Worm (Caenorhabditis elegans) whole organism, young adult: ENCODE results near the gene cyp-44A1.

Experiments
- C17E4.6 ChIP-seq: fragments of 200-800 bp; sonication (Bioruptor generic); IDR thresholded peaks from 2 replicates; pipeline ENCODE4 v1.3.6; 2022; ENCODE audit warnings: missing genetic modification reagents, missing genetic modification characterization, missing compliant biosample characterization
- D2030.7 ChIP-seq: fragments of 200-800 bp; sonication (Bioruptor generic); IDR thresholded peaks from 2 replicates; pipeline ENCODE4 v1.3.6; 2022; ENCODE audit warnings: missing genetic modification reagents, missing genetic modification characterization, missing compliant biosample characterization
- F23B12.7 ChIP-seq: sonication (generic microtip); optimal IDR thresholded peaks from 2 replicates; lab custom pipeline; 2017; ENCODE audit warnings: missing genetic modification characterization, mild to moderate bottlenecking, missing compliant biosample characterization, antibody characterized with exemption, moderate library complexity; ENCODE audit not compliant: insufficient read depth
- F33H1.4 ChIP-seq: fragments of 200-800 bp; sonication (Bioruptor generic); IDR thresholded peaks from 2 replicates; pipeline ENCODE4 v1.3.6; 2022; ENCODE audit warnings: missing genetic modification reagents, missing genetic modification characterization, missing compliant biosample characterization
- F37B4.10 ChIP-seq: fragments of 200-800 bp; sonication (Bioruptor generic); IDR thresholded peaks from 2 replicates; pipeline ENCODE4 v1.3.6; 2022; ENCODE audit warnings: missing genetic modification characterization, missing compliant biosample characterization
- F39B2.1 ChIP-seq: fragments of 200-800 bp; sonication (Bioruptor generic); IDR thresholded peaks from 2 replicates; pipeline ENCODE4 v1.3.6; 2022; ENCODE audit warnings: missing genetic modification reagents, missing genetic modification characterization, missing compliant biosample characterization
- T26A5.8 ChIP-seq: sonication (generic microtip); optimal IDR thresholded peaks from 2 replicates; lab custom pipeline; 2016; ENCODE audit warnings: missing genetic modification characterization, missing compliant biosample characterization
- Y56A3A.18 ChIP-seq: fragments of 200-800 bp; sonication (Bioruptor generic); IDR thresholded peaks from 2 replicates; pipeline ENCODE4 v1.3.6; 2022; ENCODE audit warnings: missing genetic modification reagents, missing genetic modification characterization, missing compliant biosample characterization
- Y79H2A.3 ChIP-seq: fragments of 200-800 bp; sonication (Bioruptor generic); conservative IDR thresholded peaks from 2 replicates; pipeline ENCODE4 v1.3.6; 2022; ENCODE audit warnings: missing genetic modification reagents, missing genetic modification characterization, missing compliant biosample characterization
- ZK185.1 ChIP-seq: sonication (generic microtip); optimal IDR thresholded peaks from 2 replicates; lab custom pipeline; 2016; ENCODE audit warnings: mild to moderate bottlenecking, missing genetic modification characterization, missing compliant biosample characterization; ENCODE audit not compliant: poor library complexity, severe bottlenecking
- ceh-100 ChIP-seq: fragments of 200-800 bp; sonication (Bioruptor generic); IDR thresholded peaks from 2 replicates; pipeline ENCODE4 v1.3.6; 2022; ENCODE audit warnings: missing genetic modification reagents, missing genetic modification characterization, missing compliant biosample characterization
- ceh-40 ChIP-seq: fragments of 200-800 bp; sonication (Bioruptor generic); IDR thresholded peaks from 2 replicates; pipeline ENCODE4 v1.3.6; 2022; ENCODE audit warnings: missing genetic modification characterization, missing compliant biosample characterization
- ceh-58 ChIP-seq: fragments of 200-800 bp; sonication (Bioruptor generic); IDR thresholded peaks from 2 replicates; pipeline ENCODE4 v1.3.6; 2022; ENCODE audit warnings: missing genetic modification characterization, missing compliant biosample characterization
- ceh-91 ChIP-seq: fragments of 200-800 bp; sonication (Bioruptor generic); IDR thresholded peaks from 2 replicates; pipeline ENCODE4 v1.3.6; 2022; ENCODE audit warnings: missing genetic modification reagents, missing genetic modification characterization, missing compliant biosample characterization
- chd-7 ChIP-seq: sonication (generic microtip); optimal IDR thresholded peaks from 2 replicates; lab custom pipeline; 2016; ENCODE audit warnings: mild to moderate bottlenecking, missing genetic modification characterization, moderate library complexity, missing compliant biosample characterization
- dpl-1 ChIP-seq: fragments of 150-350 bp; optimal IDR thresholded peaks from 2 replicates; lab custom pipeline; 2014; ENCODE audit warnings: missing biosample characterization, missing genetic modification reagents, missing genetic modification characterization
- efl-1 ChIP-seq: fragments of 150-350 bp; optimal IDR thresholded peaks from 2 replicates; lab custom pipeline; 2014; ENCODE audit warnings: missing biosample characterization, missing genetic modification reagents, missing genetic modification characterization
- ets-4 ChIP-seq: fragments of 200-800 bp; sonication (Bioruptor generic); optimal IDR thresholded peaks from 2 replicates; lab custom pipeline; 2018; ENCODE audit warnings: mild to moderate bottlenecking, missing genetic modification characterization, missing compliant biosample characterization
- hmg-1.2 ChIP-seq: fragments of 200-800 bp; sonication (Bioruptor generic); IDR thresholded peaks from 2 replicates; pipeline ENCODE4 v1.3.6; 2022; ENCODE audit warnings: missing genetic modification reagents, missing genetic modification characterization, missing compliant biosample characterization
- hmg-20 ChIP-seq: fragments of 200-800 bp; sonication (Bioruptor generic); IDR thresholded peaks from 2 replicates; pipeline ENCODE4 v1.3.6; 2022; ENCODE audit warnings: missing genetic modification reagents, missing genetic modification characterization, missing compliant biosample characterization
- lag-1 ChIP-seq: fragments of 200-800 bp; sonication (Bioruptor generic); IDR thresholded peaks from 2 replicates; pipeline ENCODE4 v1.3.6; 2022; ENCODE audit warnings: missing genetic modification reagents, missing genetic modification characterization, missing compliant biosample characterization
- let-607 ChIP-seq, 2 experiments: fragments of 200-800 bp in 1 of 2; sonication (Bioruptor generic) in 1 of 2; sonication (generic microtip) in 1 of 2; optimal IDR thresholded peaks; 2 replicates each; lab custom pipeline; 2016 to 2018; ENCODE audit warnings: mild to moderate bottlenecking in 2 of 2, missing compliant biosample characterization in 2 of 2, missing genetic modification characterization in 2 of 2, moderate library complexity in 2 of 2, missing genotype in 1 of 2
- lin-35 ChIP-seq, 3 experiments: fragments of 150-350 bp in 2 of 3; sonication (generic microtip) in 1 of 3; optimal IDR thresholded peaks; 2 replicates each; lab custom pipeline; 2014 to 2018; ENCODE audit warnings: missing biosample characterization in 3 of 3, missing genetic modification characterization in 3 of 3, missing genetic modification reagents in 3 of 3
- lsl-1 ChIP-seq: fragments of 200-800 bp; sonication (Bioruptor generic); optimal IDR thresholded peaks from 2 replicates; lab custom pipeline; 2018; ENCODE audit warnings: mild to moderate bottlenecking, missing genetic modification characterization, moderate library complexity, missing compliant biosample characterization
- madf-6 ChIP-seq: fragments of 200-800 bp; sonication (Bioruptor generic); IDR thresholded peaks from 2 replicates; pipeline ENCODE4 v1.3.6; 2022; ENCODE audit warnings: missing genetic modification reagents, missing genetic modification characterization, missing compliant biosample characterization
- madf-8 ChIP-seq: fragments of 200-800 bp; sonication (Bioruptor generic); conservative IDR thresholded peaks from 2 replicates; pipeline ENCODE4 v1.3.6; 2022; ENCODE audit warnings: missing genetic modification reagents, missing genetic modification characterization, missing compliant biosample characterization
- mcd-1 ChIP-seq: fragments of 200-800 bp; sonication (Bioruptor generic); IDR thresholded peaks from 2 replicates; pipeline ENCODE4 v1.3.6; 2022; ENCODE audit warnings: missing genetic modification reagents, missing genetic modification characterization, missing compliant biosample characterization
- nfya-1 ChIP-seq: sonication (generic microtip); optimal IDR thresholded peaks from 2 replicates; lab custom pipeline; 2017; ENCODE audit warnings: antibody characterized with exemption, missing compliant biosample characterization, missing genetic modification characterization, borderline replicate concordance; ENCODE audit not compliant: insufficient read depth
- nhr-179 ChIP-seq: sonication (generic microtip); optimal IDR thresholded peaks from 2 replicates; lab custom pipeline; 2016; ENCODE audit warnings: mild to moderate bottlenecking, missing genetic modification characterization, missing compliant biosample characterization
- pha-4 ChIP-seq: fragments of 150-350 bp; sonication (generic microtip); optimal IDR thresholded peaks from 2 replicates; lab custom pipeline; 2014; ENCODE audit warnings: missing biosample characterization, missing genetic modification reagents, missing genetic modification characterization
- rpc-1 ChIP-seq, 2 experiments: fragments of 150-350 bp in 1 of 2; sonication (generic microtip) in 1 of 2; optimal IDR thresholded peaks; 2 replicates each; lab custom pipeline; 2014 to 2018; ENCODE audit warnings: missing biosample characterization in 1 of 2, missing genetic modification characterization in 1 of 2, missing genetic modification reagents in 1 of 2, missing genotype in 1 of 2
- snpc-1.3 ChIP-seq: sonication (generic microtip); optimal IDR thresholded peaks from 2 replicates; lab custom pipeline; 2017; ENCODE audit warnings: missing genetic modification characterization, mild to moderate bottlenecking, missing compliant biosample characterization, antibody characterized with exemption, moderate library complexity, missing genotype, missing genetic modification reagents; ENCODE audit not compliant: insufficient read depth
- snpc-3.4 ChIP-seq: sonication (generic microtip); optimal IDR thresholded peaks from 2 replicates; lab custom pipeline; 2017; ENCODE audit warnings: missing genetic modification characterization, mild to moderate bottlenecking, missing compliant biosample characterization, antibody characterized with exemption, moderate library complexity, missing genotype, missing genetic modification reagents
- snpc-4 ChIP-seq, 5 experiments: fragments of 150-350 bp in 1 of 5; sonication (generic microtip) in 4 of 5; optimal IDR thresholded peaks; 2 replicates each; lab custom pipeline; 2014 to 2018; ENCODE audit warnings: missing genetic modification characterization in 5 of 5, missing biosample characterization in 3 of 5, antibody characterized with exemption in 2 of 5, mild to moderate bottlenecking in 2 of 5, missing compliant biosample characterization in 2 of 5, missing genotype in 2 of 5, moderate library complexity in 2 of 5, missing genetic modification reagents in 1 of 5
- somi-1 ChIP-seq: fragments of 200-800 bp; sonication (Bioruptor generic); optimal IDR thresholded peaks from 2 replicates; lab custom pipeline; 2018; ENCODE audit warnings: mild to moderate bottlenecking, missing genetic modification characterization, missing compliant biosample characterization
- sptf-2 ChIP-seq: fragments of 200-800 bp; sonication (Bioruptor generic); optimal IDR thresholded peaks from 2 replicates; lab custom pipeline; 2018; ENCODE audit warnings: mild to moderate bottlenecking, missing genetic modification characterization, missing compliant biosample characterization
- unc-130 ChIP-seq: sonication (generic microtip); optimal IDR thresholded peaks from 2 replicates; lab custom pipeline; 2016; ENCODE audit warnings: missing genetic modification reagents, missing genetic modification characterization, missing compliant biosample characterization
- unc-62 ChIP-seq: fragments of 150-350 bp; optimal IDR thresholded peaks from 2 replicates; lab custom pipeline; 2014; ENCODE audit warnings: missing biosample characterization, missing genetic modification reagents, missing genetic modification characterization
- xnd-1 ChIP-seq: sonication (generic microtip); optimal IDR thresholded peaks from 2 replicates; lab custom pipeline; 2016; ENCODE audit warnings: missing genotype, missing genetic modification reagents, missing genetic modification characterization, missing compliant biosample characterization
- zfh-2 ChIP-seq: fragments of 200-800 bp; sonication (Bioruptor generic); conservative IDR thresholded peaks from 2 replicates; pipeline ENCODE4 v1.3.6; 2022; ENCODE audit warnings: missing genetic modification reagents, missing genetic modification characterization, missing compliant biosample characterization
- ztf-26 ChIP-seq: sonication (generic microtip); optimal IDR thresholded peaks from 2 replicates; lab custom pipeline; 2017; ENCODE audit warnings: missing genetic modification characterization, missing compliant biosample characterization

Gene cyp-44A1

ce11 chrII:5498156-5498739 is 5.6 kb upstream of the cyp-44A1 start, which contains the start of the genes suex-1 and F12A10.9 (continued):
- TF ChIP-seq C17E4.6 (no peak), snpc-3.4 (tag; lab: Kevin White, UChicago) (no peak), efl-1 (GFP tag; lab: Kevin White, UChicago) (no peak)

ce11 chrII:5500470-5500869 is 3.4 kb upstream of the cyp-44A1 start, which contains the start of gene fzy-1:
TSS of gene fzy-1 (plus strand) at chrII:5500770.
- no peak for TF ChIP-seq F39B2.1 (GFP tag; lab: Robert Waterston, UW)
- TF ChIP-seq nfya-1 (tag; lab: Kevin White, UChicago), result no peak
- TF ChIP-seq chd-7 (tag; lab: Kevin White, UChicago), result no peak
- no peak for TF ChIP-seq sptf-2 (GFP tag; lab: Kevin White, UChicago)
- TF ChIP-seq ets-4, result no peak
- no peak for TF ChIP-seq Y56A3A.18 (GFP tag; lab: Robert Waterston, UW)
- no peak for TF ChIP-seq unc-62 (GFP tag; lab: Kevin White, UChicago)
- no peak for TF ChIP-seq T26A5.8 (tag; lab: Kevin White, UChicago)
- TF ChIP-seq hmg-20 (GFP tag; lab: Robert Waterston, UW), result no peak
- TF ChIP-seq ZK185.1 (tag; lab: Kevin White, UChicago), result no peak
- TF ChIP-seq zfh-2 (GFP tag; lab: Robert Waterston, UW), result no peak
- TF ChIP-seq rpc-1 (optimal IDR thresholded peaks at IDR 0.05; lab: Kevin White, UChicago), result no peak
- TF ChIP-seq rpc-1 (tag; optimal IDR thresholded peaks at IDR 0.05; lab: Kevin White, UChicago), result no peak
- TF ChIP-seq xnd-1 (tag; lab: Kevin White, UChicago), result no peak
- TF ChIP-seq, all 124 proteins: peak for 0

ce11 chrII:5500986-5501657 is 2.7 kb upstream of the cyp-44A1 start, which contains the start of gene F12A10.8:
TSS of gene F12A10.8 (minus strand) at chrII:5501064.
- TF ChIP-seq somi-1 (GFP tag; lab: Kevin White, UChicago) (no peak), F37B4.10 (GFP tag; lab: Robert Waterston, UW) (no peak), hmg-1.2 (GFP tag; lab: Robert Waterston, UW) (0 out of 2 replicates have a peak, but pooled peaks have one; percentile 8), lsl-1 (GFP tag; lab: Kevin White, UChicago) (peak; percentile 93), let-607 (tag; optimal IDR thresholded peaks at IDR 0.05; lab: Kevin White, UChicago) (no peak), madf-8 (peak; percentile 67), pha-4 (tag; lab: Kevin White, UChicago) (no peak), nhr-179 (tag; lab: Kevin White, UChicago) (no peak), ceh-91 (GFP tag; lab: Robert Waterston, UW) (peak; percentile 67), ztf-26 (no peak), lin-35 (GFP tag; optimal IDR thresholded peaks at IDR 0.05; lab: Kevin White, UChicago) (peak in 1 of 3 experiments; percentile 60), snpc-1.3 (tag; lab: Kevin White, UChicago) (peak; percentile 1), dpl-1 (no peak), ceh-40 (GFP tag; lab: Robert Waterston, UW) (no peak), efl-1 (GFP tag; lab: Kevin White, UChicago) (peak; percentile 80), F23B12.7 (tag; lab: Kevin White, UChicago) (no peak), F33H1.4 (GFP tag; lab: Robert Waterston, UW) (peak; percentile 88), D2030.7 (peak; percentile 58; the same call in 1 of the 2 replicates), madf-6 (GFP tag; lab: Robert Waterston, UW) (peak; percentile 87), ceh-100 (GFP tag; lab: Robert Waterston, UW) (no peak), xnd-1 (tag; lab: Kevin White, UChicago) (peak; percentile 70), snpc-4 (GFP tag; optimal IDR thresholded peaks at IDR 0.05; lab: Kevin White, UChicago) (peak; percentile 22), snpc-4 (tag; optimal IDR thresholded peaks at IDR 0.05; lab: Kevin White, UChicago) (no peak), lag-1 (no peak), unc-130 (no peak), snpc-3.4 (tag; lab: Kevin White, UChicago) (peak; percentile 13), chd-7 (tag; lab: Kevin White, UChicago) (no peak), mcd-1 (GFP tag; lab: Robert Waterston, UW) (peak; percentile 46; the same call in 1 of the 2 replicates), ceh-58 (GFP tag; lab: Robert Waterston, UW) (no peak), Y79H2A.3 (GFP tag; lab: Robert Waterston, UW) (no peak)
